Fruit fly (Drosophila melanogaster) whole organism, embryonic: ENCODE measurements around the gene RpL28.

Source experiments
- Blimp-1 ChIP-seq: fragments of 200-800 bp; sonication (Bioruptor generic); optimal IDR thresholded peaks from 3 replicates; lab custom pipeline; 2018; ENCODE audit warnings: missing biosample characterization, missing genetic modification characterization, mild to moderate bottlenecking, moderate library complexity, missing genetic modification reagents
- CG11560 ChIP-seq: fragments of 200-800 bp; sonication (Bioruptor generic); IDR thresholded peaks from 3 replicates; pipeline ENCODE4 v1.3.6; 2022; ENCODE audit warnings: missing biosample characterization, missing genetic modification characterization
- CG1602 ChIP-seq: fragments of 200-800 bp; sonication (Bioruptor generic); optimal IDR thresholded peaks from 3 replicates; lab custom pipeline; 2016; ENCODE audit warnings: missing biosample characterization, missing genetic modification characterization
- CG8359 ChIP-seq: fragments of 200-800 bp; sonication (Bioruptor generic); optimal IDR thresholded peaks from 2 replicates; lab custom pipeline; 2017; ENCODE audit warnings: missing biosample characterization, mild to moderate bottlenecking, missing genetic modification characterization, borderline replicate concordance
- CHES-1-like ChIP-seq: fragments of 200-800 bp; sonication (Bioruptor generic); optimal IDR thresholded peaks from 2 replicates; lab custom pipeline; 2016; ENCODE audit warnings: missing biosample characterization, missing genetic modification characterization
- knrl ChIP-seq: fragments of 200-800 bp; sonication (Bioruptor generic); IDR thresholded peaks from 3 replicates; pipeline ENCODE4 v1.3.6; 2022; ENCODE audit warnings: missing biosample characterization, missing genetic modification characterization; ENCODE audit not compliant: partially characterized antibody
- tll ChIP-seq, 2 experiments: fragments of 200-800 bp in 1 of 2; fragments of >200 bp in 1 of 2; sonication (Bioruptor generic) in 1 of 2; optimal IDR thresholded peaks; 2 replicates each; lab custom pipeline; 2017 to 2019; ENCODE audit warnings: missing biosample characterization in 2 of 2, missing genetic modification characterization in 2 of 2, mild to moderate bottlenecking in 1 of 2, moderate library complexity in 1 of 2

- TF ChIP-seq Blimp-1 (no peak), tll (GFP tag; optimal IDR thresholded peaks at IDR 0.05; lab: Kevin White, UChicago) (no peak), CG11560 (no peak), CHES-1-like (no peak), CG1602 (GFP tag; lab: Kevin White, UChicago) (no peak), CG8359 (GFP tag; lab: Kevin White, UChicago) (no peak), knrl (GFP tag; lab: Robert Waterston, UW) (no peak)
These were observed 3.2 kb upstream of the RpL28 start for dm6 chr3L:3225769-3226457.
